Worm (Caenorhabditis elegans) whole organism, early embryonic: Measurements from ENCODE around the gene mrps-22.

Source experiments
- B0310.2 ChIP-seq: sonication (generic microtip); optimal IDR thresholded peaks from 2 replicates; lab custom pipeline; 2016; ENCODE audit warnings: mild to moderate bottlenecking, missing genetic modification characterization, missing compliant biosample characterization
- F13C5.2 ChIP-seq: sonication (generic microtip); optimal IDR thresholded peaks from 2 replicates; lab custom pipeline; 2017; ENCODE audit warnings: mild to moderate bottlenecking, missing genetic modification characterization, inconsistent platforms, missing compliant biosample characterization
- aly-1 ChIP-seq: sonication (generic microtip); optimal IDR thresholded peaks from 2 replicates; lab custom pipeline; 2016; ENCODE audit warnings: missing genetic modification characterization, missing compliant biosample characterization
- ama-1 ChIP-seq: fragments of 150-350 bp; optimal IDR thresholded peaks from 2 replicates; lab custom pipeline; 2014
- ceh-13 ChIP-seq: fragments of 200-800 bp; sonication (Bioruptor generic); optimal IDR thresholded peaks from 2 replicates; lab custom pipeline; 2018; ENCODE audit warnings: mild to moderate bottlenecking, missing genetic modification characterization, missing compliant biosample characterization
- ceh-36 ChIP-seq: sonication (generic microtip); optimal IDR thresholded peaks from 2 replicates; lab custom pipeline; 2016; ENCODE audit warnings: missing genetic modification characterization, inconsistent platforms, missing compliant biosample characterization
- ets-7 ChIP-seq: sonication (generic microtip); optimal IDR thresholded peaks from 2 replicates; lab custom pipeline; 2016; ENCODE audit warnings: missing genotype, missing genetic modification characterization, missing compliant biosample characterization
- flt-1 ChIP-seq: fragments of 200-800 bp; sonication (Bioruptor generic); IDR thresholded peaks from 2 replicates; pipeline ENCODE4 v1.3.6; 2022; ENCODE audit warnings: missing genetic modification characterization, missing compliant biosample characterization
- hmbx-1 ChIP-seq: sonication (generic microtip); optimal IDR thresholded peaks from 2 replicates; lab custom pipeline; 2016; ENCODE audit warnings: mild to moderate bottlenecking, missing genetic modification characterization, missing compliant biosample characterization
- hmg-4 ChIP-seq: fragments of 200-800 bp; sonication (Bioruptor generic); optimal IDR thresholded peaks from 2 replicates; lab custom pipeline; 2018; ENCODE audit warnings: mild to moderate bottlenecking, missing genetic modification characterization, missing compliant biosample characterization
- hnd-1 ChIP-seq: sonication (generic microtip); optimal IDR thresholded peaks from 2 replicates; lab custom pipeline; 2016; ENCODE audit warnings: missing genetic modification characterization, missing compliant biosample characterization
- pes-1 ChIP-seq: fragments of 200-800 bp; sonication (Bioruptor generic); IDR thresholded peaks from 2 replicates; pipeline ENCODE4 v1.3.6; 2022; ENCODE audit warnings: missing genetic modification reagents, missing genetic modification characterization, missing compliant biosample characterization
- scrt-1 ChIP-seq: fragments of 200-800 bp; sonication (Bioruptor generic); IDR thresholded peaks from 2 replicates; pipeline ENCODE4 v1.3.6; 2022; ENCODE audit warnings: missing genetic modification characterization, missing compliant biosample characterization
- sea-1 ChIP-seq: fragments of 200-800 bp; sonication (Bioruptor generic); conservative IDR thresholded peaks from 2 replicates; pipeline ENCODE4 v1.3.6; 2022; ENCODE audit warnings: missing genetic modification characterization, missing compliant biosample characterization
- tbx-11 ChIP-seq: fragments of 200-800 bp; sonication (Bioruptor generic); IDR thresholded peaks from 2 replicates; pipeline ENCODE4 v1.3.6; 2022; ENCODE audit warnings: missing genetic modification characterization, missing compliant biosample characterization
- tbx-37 ChIP-seq: fragments of 200-800 bp; sonication (Bioruptor generic); conservative IDR thresholded peaks from 2 replicates; pipeline ENCODE4 v1.3.6; 2022; ENCODE audit warnings: missing genetic modification reagents, missing genetic modification characterization, missing compliant biosample characterization
- tra-4 ChIP-seq: sonication (generic microtip); optimal IDR thresholded peaks from 2 replicates; lab custom pipeline; 2017; ENCODE audit warnings: missing genetic modification characterization, missing compliant biosample characterization

Gene mrps-22

ce11 chrII:10608821-10609220, 26.4 kb downstream of the mrps-22 start:
- TF ChIP-seq aly-1: no peak

ce11 chrII:10612743-10613142, 30.3 kb downstream of the mrps-22 start, which contains the start of gene C14A4.12:
Gene C14A4.12, plus strand, starts transcription at chrII:10613043.
- no peak for TF ChIP-seq pes-1
- TF ChIP-seq ceh-36 (tag; lab: Kevin White, UChicago): no peak
- no peak for TF ChIP-seq aly-1
- TF ChIP-seq ceh-13 (GFP tag; lab: Kevin White, UChicago): no peak
- no peak for TF ChIP-seq tra-4 (tag; lab: Kevin White, UChicago)
- no peak for TF ChIP-seq scrt-1 (GFP tag; lab: Robert Waterston, UW)
- no peak for TF ChIP-seq hmbx-1 (tag; lab: Kevin White, UChicago)
- TF ChIP-seq sea-1 (GFP tag; lab: Robert Waterston, UW): no peak
- TF ChIP-seq hmg-4: no peak
- no peak for TF ChIP-seq flt-1 (GFP tag; lab: Robert Waterston, UW)
- TF ChIP-seq tbx-37 (GFP tag; lab: Robert Waterston, UW): no peak
- no peak for TF ChIP-seq tbx-11 (GFP tag; lab: Robert Waterston, UW)
- TF ChIP-seq ets-7: no peak
- no peak for TF ChIP-seq B0310.2 (tag; lab: Kevin White, UChicago)
- no peak for TF ChIP-seq F13C5.2 (tag; lab: Kevin White, UChicago)
- no peak for TF ChIP-seq hnd-1

ce11 chrII:10618157-10618556, 35.7 kb downstream of the mrps-22 start, which contains the start of gene C14A4.13:
Gene C14A4.13, plus strand, starts transcription at chrII:10618457.
- TF ChIP-seq ceh-13 (GFP tag; lab: Kevin White, UChicago): no peak
- TF ChIP-seq ceh-36 (tag; lab: Kevin White, UChicago): no peak
- no peak for TF ChIP-seq pes-1
- no peak for TF ChIP-seq tbx-11 (GFP tag; lab: Robert Waterston, UW)
- TF ChIP-seq hmg-4: no peak

- no peak for TF ChIP-seq F13C5.2 (tag; lab: Kevin White, UChicago)
- TF ChIP-seq tra-4 (tag; lab: Kevin White, UChicago): no peak
- no peak for TF ChIP-seq ets-7
- TF ChIP-seq hnd-1: no peak
- TF ChIP-seq tbx-37 (GFP tag; lab: Robert Waterston, UW): no peak
- no peak for TF ChIP-seq hmg-4
- TF ChIP-seq aly-1: no peak
- no peak for TF ChIP-seq ceh-36 (tag; lab: Kevin White, UChicago)
- TF ChIP-seq sea-1 (GFP tag; lab: Robert Waterston, UW): no peak
- TF ChIP-seq scrt-1 (GFP tag; lab: Robert Waterston, UW): no peak
- no peak for TF ChIP-seq pes-1
- no peak for TF ChIP-seq tbx-11 (GFP tag; lab: Robert Waterston, UW)
- no peak for TF ChIP-seq ceh-13 (GFP tag; lab: Kevin White, UChicago)
- no peak for TF ChIP-seq flt-1 (GFP tag; lab: Robert Waterston, UW)
- TF ChIP-seq ama-1 (lab: Kevin White, UChicago): no peak
- TF ChIP-seq B0310.2 (tag; lab: Kevin White, UChicago): no peak
- TF ChIP-seq hmbx-1 (tag; lab: Kevin White, UChicago): no peak
Measured at ce11 chrII:10621965-10622364, 39.5 kb downstream of the mrps-22 start, which contains the start of gene cutl-9. Gene cutl-9, plus strand, starts transcription at chrII:10622265.

ce11 chrII:10627086-10627485, 44.7 kb downstream of the mrps-22 start:
- TF ChIP-seq aly-1: no peak
- TF ChIP-seq scrt-1 (GFP tag; lab: Robert Waterston, UW): no peak

- TF ChIP-seq hmbx-1 (tag; lab: Kevin White, UChicago): no peak
- TF ChIP-seq aly-1: no peak
- no peak for TF ChIP-seq pes-1
- TF ChIP-seq flt-1 (GFP tag; lab: Robert Waterston, UW): no peak
- TF ChIP-seq hnd-1: no peak
- no peak for TF ChIP-seq hmg-4
- no peak for TF ChIP-seq ama-1 (lab: Kevin White, UChicago)
- no peak for TF ChIP-seq tbx-37 (GFP tag; lab: Robert Waterston, UW)
- TF ChIP-seq tbx-11 (GFP tag; lab: Robert Waterston, UW): no peak
- no peak for TF ChIP-seq B0310.2 (tag; lab: Kevin White, UChicago)
- no peak for TF ChIP-seq scrt-1 (GFP tag; lab: Robert Waterston, UW)
- TF ChIP-seq tra-4 (tag; lab: Kevin White, UChicago): no peak
- no peak for TF ChIP-seq F13C5.2 (tag; lab: Kevin White, UChicago)
- no peak for TF ChIP-seq ceh-13 (GFP tag; lab: Kevin White, UChicago)
- TF ChIP-seq ceh-36 (tag; lab: Kevin White, UChicago): no peak
Measured at ce11 chrII:10627963-10628362, 45.5 kb downstream of the mrps-22 start, which contains the start of gene M28.8. Gene M28.8, plus strand, starts transcription at chrII:10628263.

ce11 chrII:10630944-10631343, 48.5 kb downstream of the mrps-22 start:
- no peak for TF ChIP-seq scrt-1 (GFP tag; lab: Robert Waterston, UW)
- TF ChIP-seq hnd-1: no peak
- TF ChIP-seq ets-7: no peak
